Worm (Caenorhabditis elegans) whole organism, L1 larva: Measurements from ENCODE around the gene sma-10.

ENCODE experiments used
- aha-1 ChIP-seq: fragments of 150-350 bp; optimal IDR thresholded peaks from 2 replicates; lab custom pipeline; 2014; ENCODE audit warnings: missing biosample characterization, missing genetic modification characterization
- aly-2 ChIP-seq: fragments of 150-350 bp; optimal IDR thresholded peaks from 2 replicates; lab custom pipeline; 2014; ENCODE audit warnings: missing biosample characterization, missing genetic modification characterization
- fkh-10 ChIP-seq: sonication (generic microtip); optimal IDR thresholded peaks from 2 replicates; lab custom pipeline; 2017; ENCODE audit warnings: missing biosample characterization, missing genetic modification reagents, missing genetic modification characterization
- fos-1 ChIP-seq: fragments of 150-350 bp; optimal IDR thresholded peaks from 2 replicates; lab custom pipeline; 2014; ENCODE audit warnings: missing biosample characterization, missing genetic modification characterization
- lin-13 ChIP-seq: fragments of 150-350 bp; optimal IDR thresholded peaks from 2 replicates; lab custom pipeline; 2014; ENCODE audit warnings: missing biosample characterization, missing genetic modification reagents, missing genetic modification characterization
- nhr-71 ChIP-seq: sonication (generic microtip); optimal IDR thresholded peaks from 2 replicates; lab custom pipeline; 2016; ENCODE audit warnings: mild to moderate bottlenecking, missing genetic modification characterization, moderate library complexity, missing compliant biosample characterization
- nhr-84 ChIP-seq: sonication (generic microtip); optimal IDR thresholded peaks from 2 replicates; lab custom pipeline; 2017; ENCODE audit warnings: missing biosample characterization, missing genetic modification characterization
- pqm-1 ChIP-seq: sonication (generic microtip); optimal IDR thresholded peaks from 3 replicates; lab custom pipeline; 2017; ENCODE audit warnings: missing biosample characterization, missing genetic modification characterization
- snpc-4 ChIP-seq: fragments of 150-350 bp; optimal IDR thresholded peaks from 2 replicates; lab custom pipeline; 2014; ENCODE audit warnings: missing biosample characterization, missing genetic modification characterization
- tbx-2 ChIP-seq: sonication (generic microtip); optimal IDR thresholded peaks from 2 replicates; lab custom pipeline; 2016; ENCODE audit warnings: missing genetic modification characterization, missing compliant biosample characterization
- unc-62 ChIP-seq: fragments of 150-350 bp; optimal IDR thresholded peaks from 2 replicates; lab custom pipeline; 2014; ENCODE audit warnings: missing biosample characterization, missing genetic modification reagents, missing genetic modification characterization
- ztf-4 ChIP-seq: fragments of 150-350 bp; optimal IDR thresholded peaks from 2 replicates; lab custom pipeline; 2014; ENCODE audit warnings: missing biosample characterization, missing genetic modification characterization

- no peak for TF ChIP-seq aha-1 (tag; lab: Kevin White, UChicago)
- no peak for TF ChIP-seq nhr-71
- no peak for TF ChIP-seq unc-62 (GFP tag; lab: Kevin White, UChicago)
- no peak for TF ChIP-seq lin-13
- TF ChIP-seq fos-1 (tag; lab: Kevin White, UChicago): no peak
- TF ChIP-seq tbx-2 (tag; lab: Kevin White, UChicago): no peak
- TF ChIP-seq ztf-4 (tag; lab: Kevin White, UChicago): no peak
- no peak for TF ChIP-seq fkh-10 (GFP tag; lab: Kevin White, UChicago)
- TF ChIP-seq pqm-1 (tag; lab: Kevin White, UChicago): no peak
- TF ChIP-seq snpc-4: no peak
- TF ChIP-seq nhr-84 (tag; lab: Kevin White, UChicago): no peak
- TF ChIP-seq aly-2 (tag; lab: Kevin White, UChicago): no peak
Observed at ce11 chrIV:269107-269506, 5.1 kb upstream of the sma-10 start, which contains the start of gene T21D12.11.
